Fruit fly (Drosophila melanogaster) whole organism, pupa: ENCODE measurements around the gene ecd.

Source experiments
- CG10348 ChIP-seq: fragments of 200-800 bp; sonication (Bioruptor generic); IDR thresholded peaks from 2 replicates; pipeline ENCODE4 v1.3.6; 2022; ENCODE audit warnings: missing biosample characterization, missing genetic modification characterization
- gl ChIP-seq: fragments of 200-800 bp; sonication (Bioruptor generic); optimal IDR thresholded peaks from 2 replicates; lab custom pipeline; 2018; ENCODE audit warnings: missing biosample characterization, mild to moderate bottlenecking, missing genetic modification characterization

dm6 chr3L:2261282-2261681 is 4.4 kb downstream of the ecd start:
- TF ChIP-seq CG10348 (GFP tag; lab: Robert Waterston, UW) (no peak), gl (no peak)
